Fruit fly (Drosophila melanogaster) whole organism, embryonic: ENCODE data around the gene Eig71Eg.

ENCODE experiments used
- Antp ChIP-seq: fragments of 200-800 bp; sonication (Bioruptor generic); optimal IDR thresholded peaks from 3 replicates; lab custom pipeline; 2016; ENCODE audit warnings: missing biosample characterization, missing genetic modification characterization
- Bteb2 ChIP-seq: fragments of 200-800 bp; sonication (Bioruptor generic); optimal IDR thresholded peaks from 2 replicates; lab custom pipeline; 2016; ENCODE audit warnings: missing biosample characterization, missing genetic modification characterization
- CG10366 ChIP-seq: fragments of 200-800 bp; sonication (Bioruptor generic); IDR thresholded peaks from 2 replicates; pipeline ENCODE4 v1.3.6; 2022; ENCODE audit warnings: missing biosample characterization, missing genetic modification characterization
- CG12219 ChIP-seq: fragments of 200-800 bp; sonication (Bioruptor generic); optimal IDR thresholded peaks from 3 replicates; lab custom pipeline; 2018; ENCODE audit warnings: missing biosample characterization, mild to moderate bottlenecking, missing genetic modification characterization
- CG12236 ChIP-seq: fragments of 200-800 bp; sonication (Bioruptor generic); optimal IDR thresholded peaks from 2 replicates; lab custom pipeline; 2016; ENCODE audit warnings: missing biosample characterization, missing genetic modification characterization
- CG12744 ChIP-seq: fragments of 200-800 bp; sonication (Bioruptor generic); optimal IDR thresholded peaks from 2 replicates; lab custom pipeline; 2016; ENCODE audit warnings: missing biosample characterization, missing genetic modification characterization
- CG13424 ChIP-seq: fragments of 200-800 bp; sonication (Bioruptor generic); optimal IDR thresholded peaks from 2 replicates; lab custom pipeline; 2019; ENCODE audit warnings: missing biosample characterization, mild to moderate bottlenecking, missing genetic modification characterization, moderate library complexity
- CG14667 ChIP-seq: fragments of 200-800 bp; sonication (Bioruptor generic); IDR thresholded peaks from 2 replicates; pipeline ENCODE4 v1.3.6; 2022; ENCODE audit warnings: missing biosample characterization, missing genetic modification characterization
- CG14965 ChIP-seq: fragments of 200-800 bp; sonication (Bioruptor generic); optimal IDR thresholded peaks from 2 replicates; lab custom pipeline; 2016; ENCODE audit warnings: missing biosample characterization, missing genetic modification characterization, borderline replicate concordance
- CG15514 ChIP-seq: fragments of 200-800 bp; sonication (Bioruptor generic); optimal IDR thresholded peaks from 3 replicates; lab custom pipeline; 2017; ENCODE audit warnings: missing biosample characterization, missing genetic modification characterization, mild to moderate bottlenecking, moderate library complexity, missing genetic modification reagents
- CG15696 ChIP-seq: fragments of 200-800 bp; sonication (Bioruptor generic); optimal IDR thresholded peaks from 2 replicates; lab custom pipeline; 2019; ENCODE audit warnings: missing biosample characterization, mild to moderate bottlenecking, missing genetic modification characterization, moderate library complexity
- CG17802 ChIP-seq: fragments of 200-800 bp; sonication (Bioruptor generic); optimal IDR thresholded peaks from 2 replicates; lab custom pipeline; 2018; ENCODE audit warnings: missing biosample characterization, mild to moderate bottlenecking, missing genetic modification characterization, moderate library complexity
- CG18262 ChIP-seq: fragments of 200-800 bp; optimal IDR thresholded peaks from 3 replicates; lab custom pipeline; 2019; ENCODE audit warnings: missing biosample characterization, mild to moderate bottlenecking, missing genetic modification characterization, moderate library complexity
- CG2116 ChIP-seq: fragments of 200-800 bp; sonication (Bioruptor generic); optimal IDR thresholded peaks from 3 replicates; lab custom pipeline; 2018; ENCODE audit warnings: missing biosample characterization, mild to moderate bottlenecking, missing genetic modification characterization
- CG4820 ChIP-seq: fragments of 200-800 bp; sonication (Bioruptor generic); optimal IDR thresholded peaks from 3 replicates; lab custom pipeline; 2016; ENCODE audit warnings: missing biosample characterization, missing genetic modification characterization
- CG5180 ChIP-seq: fragments of 200-800 bp; sonication (Bioruptor generic); optimal IDR thresholded peaks from 3 replicates; lab custom pipeline; 2017; ENCODE audit warnings: missing biosample characterization, missing genetic modification characterization, mild to moderate bottlenecking, moderate library complexity, missing genetic modification reagents
- CG7357 ChIP-seq: fragments of 200-800 bp; sonication (Bioruptor generic); IDR thresholded peaks from 3 replicates; pipeline ENCODE4 v1.3.6; 2022; ENCODE audit warnings: missing biosample characterization, missing genetic modification characterization
- CG7963 ChIP-seq: fragments of 200-800 bp; sonication (Bioruptor generic); IDR thresholded peaks from 3 replicates; pipeline ENCODE4 v1.3.6; 2022; ENCODE audit warnings: missing biosample characterization, missing genetic modification characterization; ENCODE audit not compliant: partially characterized antibody
- CG8944 ChIP-seq: fragments of 200-800 bp; sonication (Bioruptor generic); optimal IDR thresholded peaks from 3 replicates; lab custom pipeline; 2016; ENCODE audit warnings: missing biosample characterization, missing genetic modification characterization
- CG9797 ChIP-seq: fragments of 200-800 bp; sonication (Bioruptor generic); optimal IDR thresholded peaks from 3 replicates; lab custom pipeline; 2018; ENCODE audit warnings: missing biosample characterization, mild to moderate bottlenecking, missing genetic modification characterization
- D ChIP-seq, 2 experiments: fragments of 200-800 bp in 1 of 2; fragments of >200 bp in 1 of 2; sonication (Bioruptor generic) in 1 of 2; optimal IDR thresholded peaks; 2 replicates in 1 of 2; 3 replicates in 1 of 2; lab custom pipeline; 2017; ENCODE audit warnings: mild to moderate bottlenecking in 1 of 2, missing biosample characterization in 1 of 2, missing genetic modification characterization in 1 of 2, missing genetic modification reagents in 1 of 2
- D19A ChIP-seq: fragments of 200-800 bp; optimal IDR thresholded peaks from 3 replicates; lab custom pipeline; 2019; ENCODE audit warnings: missing biosample characterization, mild to moderate bottlenecking, missing genetic modification characterization, moderate library complexity
- Hr3 ChIP-seq: fragments of 200-800 bp; sonication (Bioruptor generic); optimal IDR thresholded peaks from 3 replicates; lab custom pipeline; 2016; ENCODE audit warnings: missing biosample characterization, missing genetic modification characterization
- Myb ChIP-seq: fragments of 200-800 bp; sonication (Bioruptor generic); optimal IDR thresholded peaks from 2 replicates; lab custom pipeline; 2016; ENCODE audit warnings: missing biosample characterization, missing genetic modification characterization
- Nf-YC ChIP-seq: fragments of 200-800 bp; optimal IDR thresholded peaks from 3 replicates; lab custom pipeline; 2019; ENCODE audit warnings: missing biosample characterization, mild to moderate bottlenecking, missing genetic modification characterization, moderate library complexity
- Xrp1 ChIP-seq: fragments of 200-800 bp; sonication (Bioruptor generic); IDR thresholded peaks from 2 replicates; pipeline ENCODE4 v1.3.6; 2022; ENCODE audit warnings: missing biosample characterization, missing genetic modification characterization
- bsh ChIP-seq, 2 experiments: fragments of 200-800 bp; sonication (Bioruptor generic); optimal IDR thresholded peaks; 2 replicates each; lab custom pipeline; 2017 to 2018; ENCODE audit warnings: mild to moderate bottlenecking in 2 of 2, missing biosample characterization in 2 of 2, missing genetic modification characterization in 2 of 2, moderate library complexity in 1 of 2
- cad ChIP-seq: fragments of >200 bp; optimal IDR thresholded peaks from 2 replicates; lab custom pipeline; 2017; ENCODE audit warnings: missing biosample characterization, missing genetic modification characterization
- ci ChIP-seq: fragments of 200-800 bp; sonication (Bioruptor generic); IDR thresholded peaks from 3 replicates; pipeline ENCODE4 v1.3.6; 2022; ENCODE audit warnings: missing biosample characterization, missing genetic modification characterization
- croc ChIP-seq: fragments of 200-800 bp; sonication (Bioruptor generic); conservative IDR thresholded peaks from 3 replicates; pipeline ENCODE4 v1.3.6; 2022; ENCODE audit warnings: missing biosample characterization, missing genetic modification characterization
- da ChIP-seq: fragments of 200-800 bp; sonication (Bioruptor generic); optimal IDR thresholded peaks from 2 replicates; lab custom pipeline; 2016; ENCODE audit warnings: missing biosample characterization, missing genetic modification characterization
- danr ChIP-seq: fragments of 200-800 bp; sonication (Bioruptor generic); IDR thresholded peaks from 2 replicates; pipeline ENCODE4 v1.3.6; 2022; ENCODE audit warnings: missing biosample characterization, missing genetic modification characterization
- dimm ChIP-seq: fragments of 200-800 bp; sonication (Bioruptor generic); IDR thresholded peaks from 2 replicates; pipeline ENCODE4 v1.3.6; 2022; ENCODE audit warnings: missing biosample characterization, missing genetic modification characterization
- dmrt11E ChIP-seq: fragments of 200-800 bp; sonication (Bioruptor generic); optimal IDR thresholded peaks from 3 replicates; lab custom pipeline; 2018; ENCODE audit warnings: missing biosample characterization, mild to moderate bottlenecking, missing genetic modification characterization, moderate library complexity
- dysf ChIP-seq: fragments of 200-800 bp; sonication (Bioruptor generic); IDR thresholded peaks from 3 replicates; pipeline ENCODE4 v1.3.6; 2022; ENCODE audit warnings: missing biosample characterization, missing genetic modification characterization
- fd96Cb ChIP-seq: fragments of 200-800 bp; sonication (Bioruptor generic); optimal IDR thresholded peaks from 2 replicates; lab custom pipeline; 2018; ENCODE audit warnings: missing biosample characterization, mild to moderate bottlenecking, missing genetic modification characterization, moderate library complexity
- gce ChIP-seq: fragments of 200-800 bp; sonication (Bioruptor generic); IDR thresholded peaks from 3 replicates; pipeline ENCODE4 v1.3.6; 2022; ENCODE audit warnings: missing biosample characterization, missing genetic modification characterization
- gsb ChIP-seq: fragments of 200-800 bp; sonication (Bioruptor generic); IDR thresholded peaks from 2 replicates; pipeline ENCODE4 v1.3.6; 2022; ENCODE audit warnings: missing biosample characterization, missing genetic modification characterization
- insv ChIP-seq, 2 experiments: fragments of 200-800 bp; sonication (Bioruptor generic); optimal IDR thresholded peaks; 3 replicates each; lab custom pipeline; 2016 to 2018; ENCODE audit warnings: missing biosample characterization in 2 of 2, missing genetic modification characterization in 2 of 2
- knrl ChIP-seq: fragments of 200-800 bp; sonication (Bioruptor generic); IDR thresholded peaks from 3 replicates; pipeline ENCODE4 v1.3.6; 2022; ENCODE audit warnings: missing biosample characterization, missing genetic modification characterization; ENCODE audit not compliant: partially characterized antibody
- pnt ChIP-seq: fragments of 200-800 bp; sonication (Bioruptor generic); optimal IDR thresholded peaks from 3 replicates; lab custom pipeline; 2016; ENCODE audit warnings: missing biosample characterization, missing genetic modification characterization
- prd ChIP-seq, 3 experiments: fragments of >200 bp in 2 of 3; fragments of 200-800 bp in 1 of 3; sonication (Bioruptor generic) in 1 of 3; optimal IDR thresholded peaks in 2 of 3; IDR thresholded peaks in 1 of 3; 2 replicates in 2 of 3; 3 replicates in 1 of 3; pipeline versions ENCODE4 v1.3.6 to Lab custom; 2017 to 2022; ENCODE audit warnings: missing biosample characterization in 1 of 3, missing genetic modification characterization in 1 of 3
- run ChIP-seq: fragments of 200-800 bp; sonication (Bioruptor generic); optimal IDR thresholded peaks from 3 replicates; lab custom pipeline; 2018; ENCODE audit warnings: missing biosample characterization, mild to moderate bottlenecking, missing genetic modification characterization
- salm ChIP-seq: fragments of 200-800 bp; sonication (Bioruptor generic); optimal IDR thresholded peaks from 2 replicates; lab custom pipeline; 2018; ENCODE audit warnings: missing biosample characterization, mild to moderate bottlenecking, missing genetic modification characterization
- sens ChIP-seq: fragments of 200-800 bp; sonication (Bioruptor generic); peaks from one replicate; lab custom pipeline; 2016; ENCODE audit warnings: missing biosample characterization, missing genetic modification characterization
- sisA ChIP-seq: fragments of 200-800 bp; sonication (Bioruptor generic); IDR thresholded peaks from 2 replicates; pipeline ENCODE4 v1.3.6; 2022; ENCODE audit warnings: missing biosample characterization, missing genetic modification characterization
- trh ChIP-seq: fragments of 200-800 bp; sonication (Bioruptor generic); optimal IDR thresholded peaks from 2 replicates; lab custom pipeline; 2016; ENCODE audit warnings: missing biosample characterization, missing genetic modification characterization
- usp ChIP-seq: fragments of >200 bp; optimal IDR thresholded peaks from 2 replicates; lab custom pipeline; 2017; ENCODE audit warnings: missing biosample characterization, missing genetic modification characterization
- zen ChIP-seq: fragments of 200-800 bp; sonication (Bioruptor generic); optimal IDR thresholded peaks from 3 replicates; lab custom pipeline; 2018; ENCODE audit warnings: missing biosample characterization, mild to moderate bottlenecking, missing genetic modification characterization, moderate library complexity

Eig71Eg gene

dm6 chr3L:15703330-15704119, 46.1 kb downstream of the Eig71Eg start (continued):
- no peak for TF ChIP-seq CG14965
- no peak for TF ChIP-seq croc (GFP tag; lab: Robert Waterston, UW)
- TF ChIP-seq Bteb2 (GFP tag; lab: Kevin White, UChicago) = no peak
- TF ChIP-seq CG5180 (GFP tag; lab: Kevin White, UChicago) = no peak
- no peak for TF ChIP-seq gce
- no peak for TF ChIP-seq CG2116 (GFP tag; lab: Kevin White, UChicago)
- peak; percentile 88 for TF ChIP-seq zen (tag; lab: Kevin White, UChicago)
- TF ChIP-seq CG18262 = no peak
- TF ChIP-seq CG14667 (GFP tag; lab: Robert Waterston, UW) = no peak
- no peak for TF ChIP-seq sisA (GFP tag; lab: Robert Waterston, UW)
- TF ChIP-seq Antp (GFP tag; lab: Kevin White, UChicago) = no peak
- no peak for TF ChIP-seq dimm
- no peak for TF ChIP-seq Nf-YC (tag; lab: Kevin White, UChicago)
- no peak for TF ChIP-seq CG10366 (GFP tag; lab: Robert Waterston, UW)
- no peak for TF ChIP-seq Xrp1
- no peak for TF ChIP-seq CG7963 (GFP tag; lab: Robert Waterston, UW)
- no peak for TF ChIP-seq fd96Cb (tag; lab: Kevin White, UChicago)
- TF ChIP-seq pnt (GFP tag; lab: Kevin White, UChicago) = no peak
- TF ChIP-seq run (tag; lab: Kevin White, UChicago) = no peak
- no peak for TF ChIP-seq Hr3
- no peak for TF ChIP-seq usp (GFP tag; lab: Kevin White, UChicago)
- TF ChIP-seq CG17802 = no peak
- TF ChIP-seq trh (GFP tag; lab: Kevin White, UChicago) = no peak
- TF ChIP-seq CG12236 = no peak
- no peak for TF ChIP-seq dmrt11E (tag; lab: Kevin White, UChicago)
- no peak for TF ChIP-seq danr
- peak; percentile 1 for TF ChIP-seq D19A
- TF ChIP-seq ci (GFP tag; lab: Robert Waterston, UW) = 0 out of 3 replicates have a peak, but pooled peaks have one; percentile 23
- TF ChIP-seq CG7357 (GFP tag; lab: Robert Waterston, UW) = no peak
- TF ChIP-seq CG15696 (tag; lab: Kevin White, UChicago) = no peak
- TF ChIP-seq CG4820 (GFP tag; lab: Kevin White, UChicago) = no peak
- TF ChIP-seq Myb = no peak
- no peak for TF ChIP-seq salm (tag; lab: Kevin White, UChicago)
- no peak for TF ChIP-seq sens (GFP tag; lab: Kevin White, UChicago)
- TF ChIP-seq prd (optimal IDR thresholded peaks at IDR 0.05; lab: Kevin White, UChicago) = no peak
- peak; percentile 19; the same call in 1 of the 3 replicates for TF ChIP-seq prd (GFP tag; IDR thresholded peaks at IDR 0.05; lab: Robert Waterston, UW)
- TF ChIP-seq bsh (GFP tag; optimal IDR thresholded peaks at IDR 0.05; lab: Kevin White, UChicago) = no peak
- TF ChIP-seq D (optimal IDR thresholded peaks at IDR 0.05; lab: Kevin White, UChicago) = peak; percentile 93
- no peak for TF ChIP-seq D (GFP tag; optimal IDR thresholded peaks at IDR 0.05; lab: Kevin White, UChicago)
- no peak for TF ChIP-seq CG13424 (tag; lab: Kevin White, UChicago)
- TF ChIP-seq da (GFP tag; lab: Kevin White, UChicago) = no peak
- no peak for TF ChIP-seq CG12219
- no peak for TF ChIP-seq CG12744 (GFP tag; lab: Kevin White, UChicago)
- no peak for TF ChIP-seq knrl (GFP tag; lab: Robert Waterston, UW)
- TF ChIP-seq gsb (GFP tag; lab: Robert Waterston, UW) = no peak
- TF ChIP-seq dysf (GFP tag; lab: Robert Waterston, UW) = no peak
- no peak for TF ChIP-seq CG9797 (GFP tag; lab: Kevin White, UChicago)
- peak in 1 of 2 experiments; percentile 14 for TF ChIP-seq insv (GFP tag; optimal IDR thresholded peaks at IDR 0.05; lab: Kevin White, UChicago)
- TF ChIP-seq cad = peak; percentile 90
- TF ChIP-seq CG15514 (GFP tag; lab: Kevin White, UChicago) = no peak
- no peak for TF ChIP-seq CG8944
